Fruit fly (Drosophila melanogaster) whole organism, pupa: ENCODE data around the gene MED25.

ENCODE experiments used
- CG10348 ChIP-seq: fragments of 200-800 bp; sonication (Bioruptor generic); IDR thresholded peaks from 2 replicates; pipeline ENCODE4 v1.3.6; 2022; ENCODE audit warnings: missing biosample characterization, missing genetic modification characterization
- CG12605 ChIP-seq: fragments of 200-800 bp; sonication (Bioruptor generic); IDR thresholded peaks from 2 replicates; pipeline ENCODE4 v1.3.6; 2022; ENCODE audit warnings: missing biosample characterization, missing genetic modification characterization
- CG13204 ChIP-seq: fragments of 200-800 bp; sonication (Bioruptor generic); optimal IDR thresholded peaks from 2 replicates; lab custom pipeline; 2018; ENCODE audit warnings: missing biosample characterization, mild to moderate bottlenecking, missing genetic modification characterization, moderate library complexity
- CG14655 ChIP-seq: fragments of 200-800 bp; sonication (Bioruptor generic); optimal IDR thresholded peaks from 3 replicates; lab custom pipeline; 2017; ENCODE audit warnings: mild to moderate bottlenecking, missing biosample characterization, missing genetic modification reagents, missing genetic modification characterization
- CG15710 ChIP-seq: fragments of 200-800 bp; sonication (Bioruptor generic); optimal IDR thresholded peaks from 2 replicates; lab custom pipeline; 2018; ENCODE audit warnings: missing biosample characterization, mild to moderate bottlenecking, missing genetic modification characterization, moderate library complexity
- CG17806 ChIP-seq: fragments of 200-800 bp; sonication (Bioruptor generic); optimal IDR thresholded peaks from 2 replicates; lab custom pipeline; 2018; ENCODE audit warnings: missing biosample characterization, mild to moderate bottlenecking, missing genetic modification characterization, moderate library complexity
- CG32121 ChIP-seq: fragments of 200-800 bp; sonication (Bioruptor generic); IDR thresholded peaks from 2 replicates; pipeline ENCODE4 v1.3.6; 2022; ENCODE audit warnings: missing biosample characterization, missing genetic modification characterization
- CG34367 ChIP-seq: fragments of 200-800 bp; sonication (Bioruptor generic); optimal IDR thresholded peaks from 2 replicates; lab custom pipeline; 2018; ENCODE audit warnings: missing biosample characterization, mild to moderate bottlenecking, missing genetic modification characterization
- CG4496 ChIP-seq: fragments of 200-800 bp; sonication (Bioruptor generic); IDR thresholded peaks from 3 replicates; pipeline ENCODE4 v1.3.6; 2022; ENCODE audit warnings: missing biosample characterization, missing genetic modification characterization
- CG8159 ChIP-seq: fragments of 200-800 bp; sonication (Bioruptor generic); optimal IDR thresholded peaks from 3 replicates; lab custom pipeline; 2018; ENCODE audit warnings: missing biosample characterization, mild to moderate bottlenecking, missing genetic modification characterization, moderate library complexity
- CG8301 ChIP-seq: fragments of 200-800 bp; sonication (Bioruptor generic); optimal IDR thresholded peaks from 2 replicates; lab custom pipeline; 2018; ENCODE audit warnings: missing biosample characterization, mild to moderate bottlenecking, missing genetic modification characterization
- CG9948 ChIP-seq: fragments of 200-800 bp; sonication (Bioruptor generic); optimal IDR thresholded peaks from 2 replicates; lab custom pipeline; 2018; ENCODE audit warnings: missing biosample characterization, mild to moderate bottlenecking, missing genetic modification characterization, moderate library complexity
- D1 ChIP-seq: fragments of 200-800 bp; sonication (Bioruptor generic); optimal IDR thresholded peaks from 2 replicates; lab custom pipeline; 2018; ENCODE audit warnings: missing biosample characterization, mild to moderate bottlenecking, missing genetic modification characterization, moderate library complexity
- EcR ChIP-seq: fragments of 200-800 bp; sonication (Bioruptor generic); optimal IDR thresholded peaks from 3 replicates; lab custom pipeline; 2019; ENCODE audit warnings: missing biosample characterization, missing genetic modification characterization, mild to moderate bottlenecking, moderate library complexity, missing genetic modification reagents
- Ets98B ChIP-seq: fragments of 200-800 bp; sonication (Bioruptor generic); IDR thresholded peaks from 2 replicates; pipeline ENCODE4 v1.3.6; 2022; ENCODE audit warnings: missing biosample characterization, missing genetic modification characterization
- Pif1A ChIP-seq: fragments of 200-800 bp; sonication (Bioruptor generic); optimal IDR thresholded peaks from 3 replicates; lab custom pipeline; 2016; ENCODE audit warnings: missing biosample characterization, missing genetic modification characterization
- Pif1B ChIP-seq: fragments of 200-800 bp; sonication (Bioruptor generic); optimal IDR thresholded peaks from 3 replicates; lab custom pipeline; 2016; ENCODE audit warnings: missing biosample characterization, missing genetic modification characterization
- Snoo ChIP-seq: fragments of 200-800 bp; sonication (Bioruptor generic); optimal IDR thresholded peaks from 3 replicates; lab custom pipeline; 2017; ENCODE audit warnings: missing biosample characterization, mild to moderate bottlenecking, missing genetic modification characterization, inconsistent platforms
- fd96Ca ChIP-seq: fragments of 200-800 bp; sonication (Bioruptor generic); IDR thresholded peaks from 3 replicates; pipeline ENCODE4 v1.3.6; 2022; ENCODE audit warnings: missing biosample characterization, missing genetic modification characterization
- gl ChIP-seq: fragments of 200-800 bp; sonication (Bioruptor generic); optimal IDR thresholded peaks from 2 replicates; lab custom pipeline; 2018; ENCODE audit warnings: missing biosample characterization, mild to moderate bottlenecking, missing genetic modification characterization
- rn ChIP-seq: fragments of 200-800 bp; sonication (Bioruptor generic); IDR thresholded peaks from 2 replicates; pipeline ENCODE4 v1.3.6; 2022; ENCODE audit warnings: missing biosample characterization, missing genetic modification characterization

The MED25 gene

dm6 chr3R:20031764-20032079 lies 23.0 kb downstream of the MED25 start, which contains the start of gene idc:
idc (plus strand) TSS chr3R:20031823.
- TF ChIP-seq D1 (tag; lab: Kevin White, UChicago) (no peak), CG9948 (tag; lab: Kevin White, UChicago) (no peak), CG13204 (GFP tag; lab: Kevin White, UChicago) (no peak), Ets98B (GFP tag; lab: Robert Waterston, UW) (no peak), CG8159 (tag; lab: Kevin White, UChicago) (no peak), CG10348 (no peak), Pif1B (GFP tag; lab: Kevin White, UChicago) (no peak), CG34367 (tag; lab: Kevin White, UChicago) (no peak), gl (no peak), Snoo (tag; lab: Kevin White, UChicago) (no peak), CG14655 (GFP tag; lab: Kevin White, UChicago) (no peak), CG15710 (tag; lab: Kevin White, UChicago) (no peak), CG8301 (tag; lab: Kevin White, UChicago) (no peak), CG4496 (GFP tag; lab: Robert Waterston, UW) (no peak), CG12605 (GFP tag; lab: Robert Waterston, UW) (no peak), fd96Ca (GFP tag; lab: Robert Waterston, UW) (no peak), EcR (GFP tag; lab: Kevin White, UChicago) (no peak)

DNA sequence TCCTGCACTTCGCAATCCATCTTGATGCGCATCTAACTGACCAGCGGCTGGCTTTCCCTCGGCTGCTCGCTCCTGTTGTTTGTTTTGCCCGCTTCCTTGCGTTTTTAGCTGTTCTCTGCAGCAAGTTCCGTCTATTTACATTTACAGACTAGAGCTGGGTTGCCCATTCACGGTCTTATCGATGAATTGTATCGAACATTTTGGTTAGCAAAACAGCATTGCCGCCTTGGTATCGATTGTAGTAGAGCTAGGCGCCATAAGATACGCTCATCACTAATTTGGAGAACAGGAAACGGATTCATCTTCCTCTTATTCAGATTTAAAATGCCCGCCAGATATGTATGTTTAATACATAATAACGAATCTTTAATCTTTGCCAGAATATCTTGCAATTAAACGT lies 27.1 kb downstream of the MED25 start, which contains the start of gene Regnase-1:
TSS of gene Regnase-1 (minus strand) at position 170 of the 400 bp plus-strand sequence.
- TF ChIP-seq CG10348, result no peak
- TF ChIP-seq CG34367 (tag; lab: Kevin White, UChicago), result peak; percentile 83
- peak; percentile 64 for TF ChIP-seq CG8159 (tag; lab: Kevin White, UChicago)
- peak; percentile 78 for TF ChIP-seq Ets98B (GFP tag; lab: Robert Waterston, UW)
- TF ChIP-seq Pif1A (GFP tag; lab: Kevin White, UChicago), result no peak
- TF ChIP-seq CG13204 (GFP tag; lab: Kevin White, UChicago), result no peak
- TF ChIP-seq CG4496 (GFP tag; lab: Robert Waterston, UW), result peak; percentile 89
- peak; percentile 76 for TF ChIP-seq fd96Ca (GFP tag; lab: Robert Waterston, UW)
- TF ChIP-seq CG32121, result peak; percentile 81
- no peak for TF ChIP-seq rn (GFP tag; lab: Robert Waterston, UW)
- peak; percentile 50 for TF ChIP-seq CG9948 (tag; lab: Kevin White, UChicago)
- TF ChIP-seq CG15710 (tag; lab: Kevin White, UChicago), result no peak
- TF ChIP-seq CG17806 (tag; lab: Kevin White, UChicago), result no peak
- TF ChIP-seq CG12605 (GFP tag; lab: Robert Waterston, UW), result peak; percentile 73
- no peak for TF ChIP-seq CG8301 (tag; lab: Kevin White, UChicago)
- TF ChIP-seq Snoo (tag; lab: Kevin White, UChicago), result peak; percentile 91
- peak; percentile 70 for TF ChIP-seq Pif1B (GFP tag; lab: Kevin White, UChicago)

DNA sequence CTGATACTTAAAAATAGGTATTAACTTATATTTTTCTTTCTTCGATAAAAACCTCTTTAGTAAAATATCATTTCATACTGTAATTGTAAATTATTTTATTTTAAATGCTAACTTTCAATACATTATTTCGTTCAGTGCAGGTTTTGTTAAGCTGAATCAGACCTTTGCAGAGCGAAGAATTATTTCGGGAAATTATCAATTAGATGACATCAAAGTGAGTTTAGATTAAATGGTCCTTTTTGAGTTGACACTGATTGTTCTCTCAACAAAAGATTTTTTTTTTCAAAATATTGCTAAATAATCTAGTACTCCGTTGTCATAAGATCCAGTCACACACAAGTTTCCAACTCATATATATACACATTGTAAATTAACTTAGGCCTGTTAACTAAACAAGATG lies 33.7 kb downstream of the MED25 start, which contains the start of the genes CG33934 and Indy-2:
TSS of gene CG33934 (plus strand) at position 301 of the 400 bp plus-strand sequence.
TSS of gene Indy-2 (plus strand) at position 301 of the 400 bp plus-strand sequence.
- TF ChIP-seq gl (no peak), CG8159 (tag; lab: Kevin White, UChicago) (no peak), CG14655 (GFP tag; lab: Kevin White, UChicago) (no peak), CG13204 (GFP tag; lab: Kevin White, UChicago) (no peak), CG10348 (no peak), rn (GFP tag; lab: Robert Waterston, UW) (no peak), Ets98B (GFP tag; lab: Robert Waterston, UW) (no peak), CG12605 (GFP tag; lab: Robert Waterston, UW) (no peak)

dm6 chr3R:20055809-20056208 lies 47.1 kb downstream of the MED25 start, which contains the start of gene CG17193:
CG17193 (minus strand) TSS chr3R:20056097.
- TF ChIP-seq CG9948 (tag; lab: Kevin White, UChicago), result no peak
- TF ChIP-seq CG4496 (GFP tag; lab: Robert Waterston, UW), result no peak
- TF ChIP-seq CG12605 (GFP tag; lab: Robert Waterston, UW), result no peak
- no peak for TF ChIP-seq Snoo (tag; lab: Kevin White, UChicago)
- no peak for TF ChIP-seq CG8301 (tag; lab: Kevin White, UChicago)
- no peak for TF ChIP-seq CG10348
- no peak for TF ChIP-seq CG32121
- TF ChIP-seq Pif1B (GFP tag; lab: Kevin White, UChicago), result no peak
- TF ChIP-seq CG17806 (tag; lab: Kevin White, UChicago), result no peak
- TF ChIP-seq CG8159 (tag; lab: Kevin White, UChicago), result no peak

dm6 chr3R:20057501-20057900 lies 48.8 kb downstream of the MED25 start, which contains the start of gene mdlc:
mdlc (plus strand) TSS chr3R:20057748.
- TF ChIP-seq EcR (GFP tag; lab: Kevin White, UChicago), result no peak
- no peak for TF ChIP-seq CG8159 (tag; lab: Kevin White, UChicago)
- no peak for TF ChIP-seq Ets98B (GFP tag; lab: Robert Waterston, UW)
- TF ChIP-seq D1 (tag; lab: Kevin White, UChicago), result no peak
- no peak for TF ChIP-seq CG15710 (tag; lab: Kevin White, UChicago)
- TF ChIP-seq CG13204 (GFP tag; lab: Kevin White, UChicago), result no peak
- TF ChIP-seq Pif1B (GFP tag; lab: Kevin White, UChicago), result no peak
- TF ChIP-seq CG32121, result no peak
- TF ChIP-seq CG17806 (tag; lab: Kevin White, UChicago), result no peak
- no peak for TF ChIP-seq CG9948 (tag; lab: Kevin White, UChicago)
- TF ChIP-seq CG8301 (tag; lab: Kevin White, UChicago), result no peak
- TF ChIP-seq Snoo (tag; lab: Kevin White, UChicago), result no peak

- TF ChIP-seq CG12605 (GFP tag; lab: Robert Waterston, UW) (no peak), CG4496 (GFP tag; lab: Robert Waterston, UW) (no peak), CG9948 (tag; lab: Kevin White, UChicago) (no peak), CG17806 (tag; lab: Kevin White, UChicago) (no peak), Ets98B (GFP tag; lab: Robert Waterston, UW) (no peak), CG8301 (tag; lab: Kevin White, UChicago) (no peak), Pif1A (GFP tag; lab: Kevin White, UChicago) (no peak)
Observed at dm6 chr3R:20058960-20059359, 50.2 kb downstream of the MED25 start.
